Fruit fly (Drosophila melanogaster) whole organism, wandering third instar larva: ENCODE results near the gene Unr.

Experiments used
- Abd-B ChIP-seq: fragments of >200 bp; optimal IDR thresholded peaks from 2 replicates; lab custom pipeline; 2017; ENCODE audit warnings: missing biosample characterization, missing genetic modification characterization
- CG32264 ChIP-seq: fragments of 200-800 bp; sonication (Bioruptor generic); optimal IDR thresholded peaks from 2 replicates; lab custom pipeline; 2016; ENCODE audit warnings: missing biosample characterization, missing genetic modification characterization
- CG9705 ChIP-seq: fragments of 200-800 bp; sonication (Bioruptor generic); optimal IDR thresholded peaks from 2 replicates; lab custom pipeline; 2018; ENCODE audit warnings: missing biosample characterization, mild to moderate bottlenecking, missing genetic modification characterization
- CrebA ChIP-seq: fragments of 200-800 bp; sonication (Bioruptor generic); optimal IDR thresholded peaks from 2 replicates; lab custom pipeline; 2016; ENCODE audit warnings: missing biosample characterization, mild to moderate bottlenecking, missing genetic modification characterization, borderline replicate concordance
- Dfd ChIP-seq: fragments of >200 bp; optimal IDR thresholded peaks from 2 replicates; lab custom pipeline; 2017; ENCODE audit warnings: missing biosample characterization, missing genetic modification characterization
- Dif ChIP-seq: fragments of 200-275, 200-300 bp; sonication (Bioruptor generic); optimal IDR thresholded peaks from 2 replicates; lab custom pipeline; 2018; ENCODE audit warnings: missing biosample characterization, missing genetic modification characterization; ENCODE audit not compliant: partially characterized antibody
- GATAd ChIP-seq: sonication (Bioruptor generic); optimal IDR thresholded peaks from 2 replicates; lab custom pipeline; 2016; ENCODE audit warnings: missing biosample characterization, missing genetic modification characterization
- HLH106 ChIP-seq: fragments of 200-800 bp; optimal IDR thresholded peaks from 3 replicates; lab custom pipeline; 2019; ENCODE audit warnings: missing biosample characterization, mild to moderate bottlenecking, missing genetic modification characterization, moderate library complexity
- Hnf4 ChIP-seq: fragments of 200-800 bp; sonication (Bioruptor generic); optimal IDR thresholded peaks from 2 replicates; lab custom pipeline; 2016; ENCODE audit warnings: missing biosample characterization, mild to moderate bottlenecking, missing genetic modification characterization
- Hr78 ChIP-seq: fragments of >200 bp; optimal IDR thresholded peaks from 2 replicates; lab custom pipeline; 2017; ENCODE audit warnings: missing biosample characterization, missing genetic modification characterization
- Hr83 ChIP-seq: fragments of 200-300 bp; sonication (Bioruptor generic); optimal IDR thresholded peaks from 2 replicates; lab custom pipeline; 2016; ENCODE audit warnings: missing biosample characterization, mild to moderate bottlenecking, missing genetic modification characterization, moderate library complexity; ENCODE audit not compliant: poor library complexity, severe bottlenecking
- Jra ChIP-seq: sonication (Bioruptor generic); optimal IDR thresholded peaks from 2 replicates; lab custom pipeline; 2016; ENCODE audit warnings: missing biosample characterization, missing genetic modification characterization
- Mio ChIP-seq: sonication (Bioruptor generic); optimal IDR thresholded peaks from 2 replicates; lab custom pipeline; 2016; ENCODE audit warnings: missing biosample characterization, missing genetic modification characterization
- Myc ChIP-seq: fragments of >200 bp; optimal IDR thresholded peaks from 2 replicates; lab custom pipeline; 2017
- N ChIP-seq: fragments of >200 bp; optimal IDR thresholded peaks from 2 replicates; lab custom pipeline; 2018; ENCODE audit warnings: missing biosample characterization, missing external identifiers, missing genetic modification characterization
- OdsH ChIP-seq: fragments of 200-800 bp; sonication (Bioruptor generic); optimal IDR thresholded peaks from 2 replicates; lab custom pipeline; 2016; ENCODE audit warnings: missing biosample characterization, mild to moderate bottlenecking, missing genetic modification characterization
- Rel ChIP-seq, 2 experiments: fragments of 200-800 bp; sonication (Bioruptor generic) in 1 of 2; optimal IDR thresholded peaks; 2 replicates in 1 of 2; 3 replicates in 1 of 2; lab custom pipeline; 2016 to 2019; ENCODE audit warnings: mild to moderate bottlenecking in 2 of 2, missing biosample characterization in 2 of 2, missing genetic modification characterization in 2 of 2, moderate library complexity in 1 of 2
- Sp1 ChIP-seq: fragments of 200-800 bp; sonication (Bioruptor generic); optimal IDR thresholded peaks from 3 replicates; lab custom pipeline; 2019; ENCODE audit warnings: missing biosample characterization, mild to moderate bottlenecking, missing genetic modification characterization, moderate library complexity
- Vsx2 ChIP-seq: fragments of 200-300, 225-300 bp; sonication (Bioruptor generic); optimal IDR thresholded peaks from 2 replicates; lab custom pipeline; 2018; ENCODE audit warnings: missing biosample characterization, missing genetic modification characterization; ENCODE audit not compliant: partially characterized antibody
- br ChIP-seq: fragments of 200-800 bp; sonication (Bioruptor generic); optimal IDR thresholded peaks from 2 replicates; lab custom pipeline; 2016; ENCODE audit warnings: missing biosample characterization, missing genetic modification characterization
- brk ChIP-seq: fragments of 200-800 bp; sonication (Bioruptor generic); optimal IDR thresholded peaks from 2 replicates; lab custom pipeline; 2016; ENCODE audit warnings: missing biosample characterization, mild to moderate bottlenecking, missing genetic modification characterization
- dl ChIP-seq, 2 experiments: fragments of 175-275, 200-275 bp in 1 of 2; fragments of 200-275 bp in 1 of 2; sonication (Bioruptor generic); optimal IDR thresholded peaks; lab custom pipeline; 2018; ENCODE audit warnings: mild to moderate bottlenecking in 2 of 2, missing biosample characterization in 2 of 2, missing genetic modification characterization in 2 of 2, moderate library complexity in 2 of 2; ENCODE audit not compliant: partially characterized antibody in 2 of 2, insufficient read depth in 1 of 2
- dmrt93B ChIP-seq: fragments of 200-800 bp; sonication (Bioruptor generic); optimal IDR thresholded peaks from 2 replicates; lab custom pipeline; 2018; ENCODE audit warnings: missing biosample characterization, mild to moderate bottlenecking, missing genetic modification characterization
- dsf ChIP-seq: sonication (Bioruptor generic); optimal IDR thresholded peaks from 2 replicates; lab custom pipeline; 2016; ENCODE audit warnings: missing biosample characterization, missing genetic modification characterization, borderline replicate concordance
- ey ChIP-seq: fragments of 200-800 bp; sonication (Bioruptor generic); optimal IDR thresholded peaks from 2 replicates; lab custom pipeline; 2016; ENCODE audit warnings: missing biosample characterization, missing genetic modification characterization
- foxo ChIP-seq, 2 experiments: fragments of 200-800 bp; sonication (Bioruptor generic); optimal IDR thresholded peaks; 2 replicates in 1 of 2; 3 replicates in 1 of 2; lab custom pipeline; 2016 to 2017; ENCODE audit warnings: missing biosample characterization in 2 of 2, missing genetic modification characterization in 2 of 2
- fru ChIP-seq: fragments of 200-800 bp; sonication (Bioruptor generic); optimal IDR thresholded peaks from 3 replicates; lab custom pipeline; 2016; ENCODE audit warnings: missing biosample characterization, mild to moderate bottlenecking, missing genetic modification characterization
- h ChIP-seq: fragments of 200-800 bp; sonication (Bioruptor generic); optimal IDR thresholded peaks from 3 replicates; lab custom pipeline; 2016; ENCODE audit warnings: missing biosample characterization, mild to moderate bottlenecking, missing genetic modification characterization
- jim ChIP-seq: fragments of 175-275, 200-325 bp; sonication (Bioruptor generic); optimal IDR thresholded peaks from 2 replicates; lab custom pipeline; 2016; ENCODE audit warnings: missing biosample characterization, mild to moderate bottlenecking, missing genetic modification characterization
- lola ChIP-seq: fragments of >200 bp; optimal IDR thresholded peaks from 2 replicates; lab custom pipeline; 2017; ENCODE audit warnings: missing biosample characterization, missing genetic modification characterization
- pan ChIP-seq: fragments of >200 bp; optimal IDR thresholded peaks from 2 replicates; lab custom pipeline; 2017
- psq ChIP-seq: fragments of 200-800 bp; sonication (Bioruptor generic); optimal IDR thresholded peaks from 3 replicates; lab custom pipeline; 2017; ENCODE audit warnings: missing biosample characterization, mild to moderate bottlenecking, missing genetic modification characterization, moderate library complexity
- rgr ChIP-seq: fragments of 200-800 bp; sonication (Bioruptor generic); optimal IDR thresholded peaks from 3 replicates; lab custom pipeline; 2016; ENCODE audit warnings: missing biosample characterization, mild to moderate bottlenecking, missing genetic modification characterization
- sage ChIP-seq: fragments of 200-800 bp; sonication (Bioruptor generic); optimal IDR thresholded peaks from 2 replicates; lab custom pipeline; 2016; ENCODE audit warnings: missing biosample characterization, mild to moderate bottlenecking, missing genetic modification characterization
- sv ChIP-seq: fragments of 200-800 bp; sonication (Bioruptor generic); optimal IDR thresholded peaks from 3 replicates; lab custom pipeline; 2016; ENCODE audit warnings: missing biosample characterization, missing genetic modification characterization
- tai ChIP-seq: sonication (Bioruptor generic); optimal IDR thresholded peaks from 2 replicates; lab custom pipeline; 2016; ENCODE audit warnings: missing biosample characterization, missing genetic modification characterization
- usp ChIP-seq: fragments of >200 bp; optimal IDR thresholded peaks from 2 replicates; lab custom pipeline; 2017; ENCODE audit warnings: missing biosample characterization, missing genetic modification characterization
- woc ChIP-seq: sonication (Bioruptor generic); optimal IDR thresholded peaks from 2 replicates; lab custom pipeline; 2016; ENCODE audit warnings: missing biosample characterization, mild to moderate bottlenecking, missing genetic modification characterization

Gene Unr

dm6 chr3L:8441745-8442575 is at the start of gene Unr:
Gene Unr, minus strand, starts transcription at chr3L:8442381.
- TF ChIP-seq usp, result no peak
- TF ChIP-seq HLH106 (tag; lab: Kevin White, UChicago), result peak; percentile 75
- peak; percentile 54 for TF ChIP-seq woc
- peak; percentile 84 for TF ChIP-seq jim (GFP tag; lab: Kevin White, UChicago)
- peak; percentile 68 for TF ChIP-seq psq (GFP tag; lab: Kevin White, UChicago)
- TF ChIP-seq GATAd (GFP tag; lab: Kevin White, UChicago), result peak; percentile 45
- peak; percentile 81 for TF ChIP-seq ey
- peak; percentile 83 for TF ChIP-seq brk
- peak; percentile 97 for TF ChIP-seq Hr83 (GFP tag; lab: Kevin White, UChicago)
- no peak for TF ChIP-seq Rel (GFP tag; optimal IDR thresholded peaks at IDR 0.05; lab: Kevin White, UChicago)
- peak; percentile 64 for TF ChIP-seq Rel (tag; optimal IDR thresholded peaks at IDR 0.05; lab: Kevin White, UChicago)
- no peak for TF ChIP-seq CrebA
- TF ChIP-seq Mio (GFP tag; lab: Kevin White, UChicago), result peak; percentile 60
- peak; percentile 45 for TF ChIP-seq sage
- peak; percentile 63 for TF ChIP-seq CG32264 (GFP tag; lab: Kevin White, UChicago)
- peak; percentile 76 for TF ChIP-seq OdsH
- TF ChIP-seq Dfd (GFP tag; lab: Kevin White, UChicago), result peak; percentile 38
- peak; percentile 62 for TF ChIP-seq N (GFP tag; lab: Kevin White, UChicago)
- peak; percentile 58 for TF ChIP-seq CG9705
- TF ChIP-seq dl (GFP tag; optimal IDR thresholded peaks at IDR 0.05; lab: Kevin White, UChicago; ENCODE audit: insufficient read depth in 1 of 2, partially characterized antibody in 2 of 2), result no peak
- peak; percentile 84 for TF ChIP-seq sv (GFP tag; lab: Kevin White, UChicago)
- TF ChIP-seq br, result peak; percentile 87
- TF ChIP-seq pan (lab: Kevin White, UChicago), result no peak
- TF ChIP-seq dmrt93B, result peak; percentile 44
- TF ChIP-seq dsf (GFP tag; lab: Kevin White, UChicago), result peak; percentile 44
- TF ChIP-seq lola (GFP tag; lab: Kevin White, UChicago), result no peak
- peak; percentile 85 for TF ChIP-seq tai (GFP tag; lab: Kevin White, UChicago)
- TF ChIP-seq Dif, result no peak
- peak; percentile 90 for TF ChIP-seq rgr (GFP tag; lab: Kevin White, UChicago)
- TF ChIP-seq h, result peak; percentile 87
- no peak for TF ChIP-seq Vsx2 (GFP tag; lab: Kevin White, UChicago)
- TF ChIP-seq Hnf4 (GFP tag; lab: Kevin White, UChicago), result peak; percentile 91
- TF ChIP-seq foxo (GFP tag; optimal IDR thresholded peaks at IDR 0.05; lab: Kevin White, UChicago), result peak in 1 of 2 experiments; percentile 89
- no peak for TF ChIP-seq Hr78 (GFP tag; lab: Kevin White, UChicago)
- TF ChIP-seq Sp1 (GFP tag; lab: Kevin White, UChicago), result peak; percentile 82
- TF ChIP-seq Abd-B (GFP tag; lab: Kevin White, UChicago), result no peak
- peak; percentile 72 for TF ChIP-seq Jra
- TF ChIP-seq fru (GFP tag; lab: Kevin White, UChicago), result peak; percentile 83
- no peak for TF ChIP-seq Myc (lab: Kevin White, UChicago)

dm6 chr3L:8480944-8481343 is 38.8 kb upstream of the Unr start:
- no peak for TF ChIP-seq Jra
- no peak for TF ChIP-seq N (GFP tag; lab: Kevin White, UChicago)
- peak in 1 of 2 experiments; percentile 4 for TF ChIP-seq foxo (GFP tag; optimal IDR thresholded peaks at IDR 0.05; lab: Kevin White, UChicago)
- no peak for TF ChIP-seq Vsx2 (GFP tag; lab: Kevin White, UChicago)
- TF ChIP-seq HLH106 (tag; lab: Kevin White, UChicago), result peak; percentile 4
- no peak for TF ChIP-seq GATAd (GFP tag; lab: Kevin White, UChicago)
- no peak for TF ChIP-seq Dif
- no peak for TF ChIP-seq CrebA
- TF ChIP-seq psq (GFP tag; lab: Kevin White, UChicago), result no peak
- no peak for TF ChIP-seq dsf (GFP tag; lab: Kevin White, UChicago)
- TF ChIP-seq OdsH, result no peak
- no peak for TF ChIP-seq sage
- no peak for TF ChIP-seq dl (GFP tag; optimal IDR thresholded peaks at IDR 0.05; lab: Kevin White, UChicago; ENCODE audit: insufficient read depth in 1 of 2, partially characterized antibody in 2 of 2)
- TF ChIP-seq jim (GFP tag; lab: Kevin White, UChicago), result no peak
- no peak for TF ChIP-seq Rel (GFP tag; optimal IDR thresholded peaks at IDR 0.05; lab: Kevin White, UChicago)
- TF ChIP-seq Rel (tag; optimal IDR thresholded peaks at IDR 0.05; lab: Kevin White, UChicago), result no peak
- TF ChIP-seq woc, result peak; percentile 60
- no peak for TF ChIP-seq Hr78 (GFP tag; lab: Kevin White, UChicago)
- TF ChIP-seq pan (lab: Kevin White, UChicago), result no peak
- no peak for TF ChIP-seq Mio (GFP tag; lab: Kevin White, UChicago)
- TF ChIP-seq Myc (lab: Kevin White, UChicago), result no peak
- peak; percentile 34 for TF ChIP-seq fru (GFP tag; lab: Kevin White, UChicago)
- TF ChIP-seq rgr (GFP tag; lab: Kevin White, UChicago), result no peak
- TF ChIP-seq usp, result no peak
- no peak for TF ChIP-seq CG32264 (GFP tag; lab: Kevin White, UChicago)
- no peak for TF ChIP-seq ey
- peak; percentile 18 for TF ChIP-seq h
- no peak for TF ChIP-seq Dfd (GFP tag; lab: Kevin White, UChicago)
- no peak for TF ChIP-seq brk
- no peak for TF ChIP-seq br
- no peak for TF ChIP-seq Sp1 (GFP tag; lab: Kevin White, UChicago)
